Worm (Caenorhabditis elegans) whole organism, L3 larva: ENCODE data around the gene twk-40.

Experiments used
- R02D3.7 ChIP-seq: fragments of 150-350 bp; optimal IDR thresholded peaks from 2 replicates; lab custom pipeline; 2014; ENCODE audit warnings: missing biosample characterization, missing genetic modification characterization
- elt-3 ChIP-seq, 3 experiments: fragments of 150-350 bp in 1 of 3; sonication (generic microtip) in 2 of 3; optimal IDR thresholded peaks; 2 replicates in 2 of 3; 4 replicates in 1 of 3; lab custom pipeline; 2014 to 2017; ENCODE audit warnings: missing biosample characterization in 3 of 3, missing genetic modification characterization in 3 of 3
- fkh-10 ChIP-seq: sonication (generic microtip); optimal IDR thresholded peaks from 2 replicates; lab custom pipeline; 2017; ENCODE audit warnings: missing biosample characterization, missing genetic modification reagents, missing genetic modification characterization
- nfya-1 ChIP-seq: sonication (generic microtip); optimal IDR thresholded peaks from 2 replicates; lab custom pipeline; 2017; ENCODE audit warnings: missing genetic modification characterization, mild to moderate bottlenecking, missing compliant biosample characterization, antibody characterized with exemption, moderate library complexity; ENCODE audit not compliant: insufficient read depth
- nhr-11 ChIP-seq: fragments of 150-350 bp; optimal IDR thresholded peaks from 2 replicates; lab custom pipeline; 2014; ENCODE audit warnings: missing biosample characterization, missing genetic modification characterization
- nhr-77 ChIP-seq: fragments of 150-350 bp; optimal IDR thresholded peaks from 2 replicates; lab custom pipeline; 2014; ENCODE audit warnings: missing biosample characterization, missing genetic modification characterization
- snpc-4 ChIP-seq: fragments of 150-350 bp; optimal IDR thresholded peaks from 2 replicates; lab custom pipeline; 2014; ENCODE audit warnings: missing biosample characterization, missing genetic modification characterization
- unc-39 ChIP-seq: sonication (generic microtip); optimal IDR thresholded peaks from 4 replicates; lab custom pipeline; 2017; ENCODE audit warnings: missing biosample characterization, missing genetic modification characterization
- ztf-11 ChIP-seq: fragments of 150-350 bp; optimal IDR thresholded peaks from 2 replicates; lab custom pipeline; 2014; ENCODE audit warnings: missing biosample characterization, missing genetic modification characterization
- ztf-4 ChIP-seq: fragments of 150-350 bp; optimal IDR thresholded peaks from 2 replicates; lab custom pipeline; 2014; ENCODE audit warnings: missing biosample characterization, missing genetic modification characterization

DNA sequence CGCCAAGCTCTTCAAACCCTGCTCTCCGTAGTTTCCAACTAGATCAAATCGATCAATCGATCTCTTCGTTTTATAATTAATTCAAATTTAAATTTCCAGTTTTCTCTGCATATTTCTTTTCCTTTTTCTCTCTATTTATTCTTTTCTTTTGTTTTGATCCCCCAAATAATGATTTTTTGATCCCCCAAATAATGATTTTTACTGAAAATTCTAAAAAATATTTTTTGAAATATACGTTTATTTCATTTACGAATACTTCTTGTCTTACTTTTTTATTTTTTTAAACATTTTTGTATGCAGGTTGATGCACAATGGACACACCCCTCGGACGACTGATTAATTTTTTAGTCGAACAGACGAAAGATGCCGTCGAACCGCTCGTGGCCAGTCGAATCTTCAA lies 11.1 kb upstream of the twk-40 start, which contains the start of gene T28A8.4:
- TF ChIP-seq nfya-1: no peak
- TF ChIP-seq unc-39: no peak
- TF ChIP-seq snpc-4: no peak
- TF ChIP-seq nhr-11 (tag; lab: Kevin White, UChicago): no peak
- TF ChIP-seq elt-3 (tag; optimal IDR thresholded peaks at IDR 0.05; lab: Kevin White, UChicago): no peak
- TF ChIP-seq ztf-11 (tag; lab: Kevin White, UChicago): no peak
- TF ChIP-seq ztf-4: no peak
- no peak for TF ChIP-seq nhr-77
- TF ChIP-seq fkh-10 (GFP tag; lab: Kevin White, UChicago): no peak
- TF ChIP-seq R02D3.7 (tag; lab: Kevin White, UChicago): no peak
